Fruit fly (Drosophila melanogaster) S2 (cell line): ENCODE measurements around the gene bard.

Experiments
- CG8478 ChIP-seq: fragments of >200 bp; optimal IDR thresholded peaks from 2 replicates; lab custom pipeline; 2018
- CTCF ChIP-seq, 2 experiments: fragments of >200 bp; optimal IDR thresholded peaks; 2 replicates each; lab custom pipeline; 2018

DNA sequence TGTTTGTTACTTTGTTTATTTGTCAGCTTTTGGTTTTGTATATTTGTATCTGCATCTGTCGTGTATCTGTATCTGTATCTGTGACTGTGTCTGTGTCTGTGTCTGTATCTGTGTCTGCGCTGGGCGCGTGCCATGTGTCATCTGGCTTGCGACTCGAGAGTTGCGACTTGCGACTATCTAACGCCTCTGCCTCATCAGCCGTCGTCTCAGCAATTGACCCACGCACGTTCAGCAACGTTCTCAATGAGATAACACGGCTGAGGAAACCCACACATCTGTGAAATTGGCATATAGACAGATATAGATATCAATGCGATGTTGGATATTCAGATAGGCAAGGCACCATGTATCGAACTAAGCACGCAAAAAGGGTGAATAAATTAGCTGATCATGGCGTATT is 37.8 kb downstream of the bard start:
- TF ChIP-seq CG8478 (lab: Kevin White, UChicago) = no peak
- TF ChIP-seq CTCF (optimal IDR thresholded peaks at IDR 0.05; lab: Kevin White, UChicago) = no peak
